Fruit fly (Drosophila melanogaster) S2 (cell line): ENCODE measurements around the gene org-1.

Experiments used
- CG8478 ChIP-seq: fragments of >200 bp; optimal IDR thresholded peaks from 2 replicates; lab custom pipeline; 2018
- CTCF ChIP-seq, 2 experiments: fragments of >200 bp; optimal IDR thresholded peaks; 2 replicates each; lab custom pipeline; 2018

- TF ChIP-seq CG8478 (lab: Kevin White, UChicago) (no peak), CTCF (optimal IDR thresholded peaks at IDR 0.05; lab: Kevin White, UChicago) (no peak)
Measured at dm6 chrX:8484778-8485177, 29.9 kb upstream of the org-1 start.
